Worm (Caenorhabditis elegans) whole organism, L4/young adult: ENCODE measurements around the gene grd-4.

Experiments used
- dao-5 ChIP-seq: sonication (generic microtip); optimal IDR thresholded peaks from 2 replicates; lab custom pipeline; 2016; ENCODE audit warnings: missing genotype, missing genetic modification characterization, moderate library complexity, missing compliant biosample characterization
- him-1 ChIP-seq: sonication (generic microtip); optimal IDR thresholded peaks from 2 replicates; lab custom pipeline; 2016; ENCODE audit warnings: missing genotype, missing genetic modification reagents, missing genetic modification characterization, missing compliant biosample characterization

DNA sequence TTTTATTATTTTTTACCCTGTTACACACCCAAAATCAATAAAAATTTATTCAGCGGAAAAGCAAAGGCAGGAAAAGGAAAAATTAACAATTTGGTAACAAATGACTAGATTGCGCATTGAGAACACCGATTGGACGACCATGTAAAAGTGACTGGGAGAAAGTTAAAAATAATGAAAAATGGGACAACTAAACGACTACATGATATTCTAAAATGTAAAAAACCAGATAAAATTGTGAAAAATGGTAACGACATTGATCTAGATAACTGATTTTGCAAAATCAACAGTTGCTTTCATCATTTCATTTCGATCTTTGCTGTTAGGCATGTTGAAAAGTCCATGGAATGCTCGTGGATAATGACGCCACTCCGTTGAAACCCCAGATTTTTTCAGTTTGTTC lies 41.2 kb upstream of the grd-4 start:
- TF ChIP-seq dao-5 (no peak), him-1 (tag; lab: Kevin White, UChicago) (no peak)
